Worm (Caenorhabditis elegans) whole organism, young adult: ENCODE results near the gene T09D3.3.

Experiments used
- B0035.1 ChIP-seq: sonication (generic microtip); optimal IDR thresholded peaks from 2 replicates; lab custom pipeline; 2016; ENCODE audit warnings: missing genetic modification characterization, mild to moderate bottlenecking, missing compliant biosample characterization, missing genotype, missing genetic modification reagents
- B0261.1 ChIP-seq: sonication (generic microtip); optimal IDR thresholded peaks from 2 replicates; lab custom pipeline; 2016; ENCODE audit warnings: mild to moderate bottlenecking, missing genetic modification characterization, moderate library complexity, missing compliant biosample characterization
- C06A6.2 ChIP-seq: fragments of 200-800 bp; sonication (Bioruptor generic); conservative IDR thresholded peaks from 2 replicates; pipeline ENCODE4 v1.3.6; 2022; ENCODE audit warnings: missing genetic modification characterization, missing compliant biosample characterization
- C17E4.6 ChIP-seq: fragments of 200-800 bp; sonication (Bioruptor generic); IDR thresholded peaks from 2 replicates; pipeline ENCODE4 v1.3.6; 2022; ENCODE audit warnings: missing genetic modification reagents, missing genetic modification characterization, missing compliant biosample characterization
- F22D6.2 ChIP-seq: sonication (generic microtip); optimal IDR thresholded peaks from 2 replicates; lab custom pipeline; 2016; ENCODE audit warnings: mild to moderate bottlenecking, missing genetic modification characterization, missing compliant biosample characterization
- F23B12.7 ChIP-seq: sonication (generic microtip); optimal IDR thresholded peaks from 2 replicates; lab custom pipeline; 2017; ENCODE audit warnings: missing genetic modification characterization, mild to moderate bottlenecking, missing compliant biosample characterization, antibody characterized with exemption, moderate library complexity; ENCODE audit not compliant: insufficient read depth
- F55B11.4 ChIP-seq: sonication (generic microtip); optimal IDR thresholded peaks from 2 replicates; lab custom pipeline; 2016; ENCODE audit warnings: missing compliant biosample characterization, missing genetic modification characterization, borderline replicate concordance; ENCODE audit not compliant: insufficient read depth
- F57C9.4 ChIP-seq: sonication (generic microtip); optimal IDR thresholded peaks from 2 replicates; lab custom pipeline; 2017; ENCODE audit warnings: mild to moderate bottlenecking, missing genetic modification characterization, missing compliant biosample characterization
- Y53G8AR.9 ChIP-seq: fragments of 200-800 bp; sonication (Bioruptor generic); conservative IDR thresholded peaks from 2 replicates; pipeline ENCODE4 v1.3.6; 2022; ENCODE audit warnings: missing genetic modification reagents, missing genetic modification characterization, missing compliant biosample characterization
- Y79H2A.3 ChIP-seq: fragments of 200-800 bp; sonication (Bioruptor generic); conservative IDR thresholded peaks from 2 replicates; pipeline ENCODE4 v1.3.6; 2022; ENCODE audit warnings: missing genetic modification reagents, missing genetic modification characterization, missing compliant biosample characterization
- akir-1 ChIP-seq: fragments of 200-800 bp; sonication (Bioruptor generic); optimal IDR thresholded peaks from 2 replicates; lab custom pipeline; 2018; ENCODE audit warnings: mild to moderate bottlenecking, missing genetic modification characterization, moderate library complexity, missing compliant biosample characterization
- athp-1 ChIP-seq: sonication (generic microtip); optimal IDR thresholded peaks from 2 replicates; lab custom pipeline; 2017; ENCODE audit warnings: mild to moderate bottlenecking, missing genetic modification characterization, missing compliant biosample characterization
- attf-3 ChIP-seq: fragments of 200-800 bp; sonication (Bioruptor generic); conservative IDR thresholded peaks from 2 replicates; pipeline ENCODE4 v1.3.6; 2022; ENCODE audit warnings: missing genetic modification reagents, missing genetic modification characterization, missing compliant biosample characterization
- bed-1 ChIP-seq: fragments of 200-800 bp; sonication (Bioruptor generic); IDR thresholded peaks from 2 replicates; pipeline ENCODE4 v1.3.6; 2022; ENCODE audit warnings: missing genetic modification reagents, missing genetic modification characterization, missing compliant biosample characterization
- cebp-1 ChIP-seq, 2 experiments: fragments of 200-800 bp in 1 of 2; sonication (Bioruptor generic) in 1 of 2; sonication (generic microtip) in 1 of 2; IDR thresholded peaks in 1 of 2; optimal IDR thresholded peaks in 1 of 2; 2 replicates each; pipeline versions ENCODE4 v1.3.6 to Lab custom; 2017 to 2022; ENCODE audit warnings: missing compliant biosample characterization in 2 of 2, missing genetic modification characterization in 2 of 2, mild to moderate bottlenecking in 1 of 2, missing genetic modification reagents in 1 of 2, moderate library complexity in 1 of 2
- ceh-91 ChIP-seq: fragments of 200-800 bp; sonication (Bioruptor generic); IDR thresholded peaks from 2 replicates; pipeline ENCODE4 v1.3.6; 2022; ENCODE audit warnings: missing genetic modification reagents, missing genetic modification characterization, missing compliant biosample characterization
- egl-18 ChIP-seq: fragments of 200-800 bp; sonication (Bioruptor generic); IDR thresholded peaks from 2 replicates; pipeline ENCODE4 v1.3.6; 2022; ENCODE audit warnings: missing genetic modification reagents, missing genetic modification characterization, missing compliant biosample characterization
- ekl-4 ChIP-seq: fragments of 200-800 bp; sonication (Bioruptor generic); IDR thresholded peaks from 2 replicates; pipeline ENCODE4 v1.3.6; 2022; ENCODE audit warnings: missing genetic modification reagents, missing genetic modification characterization, missing compliant biosample characterization
- ets-4 ChIP-seq: fragments of 200-800 bp; sonication (Bioruptor generic); optimal IDR thresholded peaks from 2 replicates; lab custom pipeline; 2018; ENCODE audit warnings: mild to moderate bottlenecking, missing genetic modification characterization, missing compliant biosample characterization
- hlh-26 ChIP-seq: fragments of 200-800 bp; sonication (Bioruptor generic); conservative IDR thresholded peaks from 2 replicates; pipeline ENCODE4 v1.3.6; 2022; ENCODE audit warnings: missing genetic modification reagents, missing genetic modification characterization, missing compliant biosample characterization
- hrde-1 ChIP-seq: sonication (generic microtip); optimal IDR thresholded peaks from 2 replicates; lab custom pipeline; 2016; ENCODE audit warnings: missing genetic modification characterization, mild to moderate bottlenecking, missing compliant biosample characterization, moderate library complexity, missing genotype, missing genetic modification reagents, borderline replicate concordance
- let-607 ChIP-seq, 2 experiments: fragments of 200-800 bp in 1 of 2; sonication (Bioruptor generic) in 1 of 2; sonication (generic microtip) in 1 of 2; optimal IDR thresholded peaks; 2 replicates each; lab custom pipeline; 2016 to 2018; ENCODE audit warnings: mild to moderate bottlenecking in 2 of 2, missing compliant biosample characterization in 2 of 2, missing genetic modification characterization in 2 of 2, moderate library complexity in 2 of 2, missing genotype in 1 of 2
- madf-10 ChIP-seq: sonication (generic microtip); optimal IDR thresholded peaks from 2 replicates; lab custom pipeline; 2016; ENCODE audit warnings: mild to moderate bottlenecking, missing genetic modification characterization, missing compliant biosample characterization
- madf-8 ChIP-seq: fragments of 200-800 bp; sonication (Bioruptor generic); conservative IDR thresholded peaks from 2 replicates; pipeline ENCODE4 v1.3.6; 2022; ENCODE audit warnings: missing genetic modification reagents, missing genetic modification characterization, missing compliant biosample characterization
- mcd-1 ChIP-seq: fragments of 200-800 bp; sonication (Bioruptor generic); IDR thresholded peaks from 2 replicates; pipeline ENCODE4 v1.3.6; 2022; ENCODE audit warnings: missing genetic modification reagents, missing genetic modification characterization, missing compliant biosample characterization
- mes-4 ChIP-seq: sonication (generic microtip); optimal IDR thresholded peaks from 2 replicates; lab custom pipeline; 2016; ENCODE audit warnings: missing genotype, missing genetic modification characterization, missing compliant biosample characterization
- nfya-2 ChIP-seq: fragments of 200-800 bp; sonication (Bioruptor generic); IDR thresholded peaks from 2 replicates; pipeline ENCODE4 v1.3.6; 2022; ENCODE audit warnings: missing genetic modification reagents, missing genetic modification characterization, missing compliant biosample characterization
- nfyb-1 ChIP-seq: fragments of 200-800 bp; sonication (Bioruptor generic); IDR thresholded peaks from 2 replicates; pipeline ENCODE4 v1.3.6; 2022; ENCODE audit warnings: missing genetic modification reagents, missing genetic modification characterization, missing compliant biosample characterization
- nhr-27 ChIP-seq: fragments of 200-800 bp; sonication (Bioruptor generic); optimal IDR thresholded peaks from 2 replicates; lab custom pipeline; 2018; ENCODE audit warnings: mild to moderate bottlenecking, missing genetic modification characterization, moderate library complexity, missing compliant biosample characterization
- nhr-90 ChIP-seq: sonication (generic microtip); optimal IDR thresholded peaks from 2 replicates; lab custom pipeline; 2016; ENCODE audit warnings: missing genotype, mild to moderate bottlenecking, missing genetic modification characterization, missing compliant biosample characterization
- rec-8 ChIP-seq, 2 experiments: sonication (generic microtip); optimal IDR thresholded peaks; 2 replicates each; lab custom pipeline; 2016; ENCODE audit warnings: mild to moderate bottlenecking in 2 of 2, missing genetic modification characterization in 2 of 2, missing genetic modification reagents in 2 of 2, missing genotype in 2 of 2, missing biosample characterization in 1 of 2, missing compliant biosample characterization in 1 of 2, moderate library complexity in 1 of 2
- rpc-1 ChIP-seq, 2 experiments: fragments of 150-350 bp in 1 of 2; sonication (generic microtip) in 1 of 2; optimal IDR thresholded peaks; 2 replicates each; lab custom pipeline; 2014 to 2018; ENCODE audit warnings: missing biosample characterization in 1 of 2, missing genetic modification characterization in 1 of 2, missing genetic modification reagents in 1 of 2, missing genotype in 1 of 2
- snpc-3.4 ChIP-seq: sonication (generic microtip); optimal IDR thresholded peaks from 2 replicates; lab custom pipeline; 2017; ENCODE audit warnings: missing genetic modification characterization, mild to moderate bottlenecking, missing compliant biosample characterization, antibody characterized with exemption, moderate library complexity, missing genotype, missing genetic modification reagents
- somi-1 ChIP-seq: fragments of 200-800 bp; sonication (Bioruptor generic); optimal IDR thresholded peaks from 2 replicates; lab custom pipeline; 2018; ENCODE audit warnings: mild to moderate bottlenecking, missing genetic modification characterization, missing compliant biosample characterization
- tlf-1 ChIP-seq: fragments of 200-800 bp; sonication (Bioruptor generic); optimal IDR thresholded peaks from 2 replicates; lab custom pipeline; 2018; ENCODE audit warnings: mild to moderate bottlenecking, missing genetic modification characterization, missing compliant biosample characterization
- unc-130 ChIP-seq: sonication (generic microtip); optimal IDR thresholded peaks from 2 replicates; lab custom pipeline; 2016; ENCODE audit warnings: missing genetic modification reagents, missing genetic modification characterization, missing compliant biosample characterization
- unc-62 ChIP-seq: fragments of 150-350 bp; optimal IDR thresholded peaks from 2 replicates; lab custom pipeline; 2014; ENCODE audit warnings: missing biosample characterization, missing genetic modification reagents, missing genetic modification characterization
- ztf-22 ChIP-seq: fragments of 200-800 bp; sonication (Bioruptor generic); optimal IDR thresholded peaks from 2 replicates; lab custom pipeline; 2018; ENCODE audit warnings: mild to moderate bottlenecking, missing genetic modification characterization, moderate library complexity, missing compliant biosample characterization
- ztf-26 ChIP-seq: sonication (generic microtip); optimal IDR thresholded peaks from 2 replicates; lab custom pipeline; 2017; ENCODE audit warnings: missing genetic modification characterization, missing compliant biosample characterization
- ztf-3 ChIP-seq: fragments of 200-800 bp; sonication (Bioruptor generic); optimal IDR thresholded peaks from 2 replicates; lab custom pipeline; 2018; ENCODE audit warnings: mild to moderate bottlenecking, missing genetic modification characterization, missing compliant biosample characterization
- ztf-6 ChIP-seq: fragments of 200-800 bp; sonication (Bioruptor generic); IDR thresholded peaks from 2 replicates; pipeline ENCODE4 v1.3.6; 2022; ENCODE audit warnings: missing genetic modification reagents, missing genetic modification characterization, missing compliant biosample characterization

The T09D3.3 gene

ce11 chrV:5368792-5369191, 19.4 kb upstream of the T09D3.3 start, which contains the start of gene T09D3.9 (continued):
- TF ChIP-seq B0261.1 (tag; lab: Kevin White, UChicago) (no peak), B0035.1 (tag; lab: Kevin White, UChicago) (no peak), madf-8 (GFP tag; lab: Robert Waterston, UW) (no peak)

- no peak for TF ChIP-seq snpc-3.4 (tag; lab: Kevin White, UChicago)
These were observed 15.5 kb upstream of the T09D3.3 start, which contains the start of gene T09D3.8 for ce11 chrV:5364863-5365262. T09D3.8 (plus strand) TSS chrV:5365163.

ce11 chrV:5362220-5362619, 12.8 kb upstream of the T09D3.3 start:
- no peak for TF ChIP-seq mes-4 (tag; lab: Kevin White, UChicago)
- no peak for TF ChIP-seq rpc-1 (optimal IDR thresholded peaks at IDR 0.05; lab: Kevin White, UChicago)
- TF ChIP-seq rpc-1 (tag; optimal IDR thresholded peaks at IDR 0.05; lab: Kevin White, UChicago) = no peak
- TF ChIP-seq akir-1 (GFP tag; lab: Kevin White, UChicago) = no peak
- TF ChIP-seq mcd-1 (GFP tag; lab: Robert Waterston, UW) = no peak
- TF ChIP-seq ztf-3 = no peak
- TF ChIP-seq athp-1 (tag; lab: Kevin White, UChicago) = no peak
- no peak for TF ChIP-seq unc-130 (GFP tag; lab: Kevin White, UChicago)
- TF ChIP-seq F23B12.7 (tag; lab: Kevin White, UChicago) = no peak
- no peak for TF ChIP-seq madf-10 (tag; lab: Kevin White, UChicago)
- no peak for TF ChIP-seq attf-3 (GFP tag; lab: Robert Waterston, UW)
- TF ChIP-seq C06A6.2 = no peak
- TF ChIP-seq nfyb-1 (GFP tag; lab: Robert Waterston, UW) = no peak

ce11 chrV:5358772-5359171, 9.4 kb upstream of the T09D3.3 start, which contains the start of gene nhr-216:
nhr-216 (minus strand) TSS chrV:5358872.
- no peak for TF ChIP-seq nhr-90 (tag; lab: Kevin White, UChicago)
- TF ChIP-seq rec-8 (tag; optimal IDR thresholded peaks at IDR 0.05; lab: Kevin White, UChicago) = no peak
- TF ChIP-seq hlh-26 (GFP tag; lab: Robert Waterston, UW) = no peak
- TF ChIP-seq egl-18 (GFP tag; lab: Robert Waterston, UW) = no peak
- TF ChIP-seq ztf-6 (GFP tag; lab: Robert Waterston, UW) = no peak
- TF ChIP-seq let-607 (tag; optimal IDR thresholded peaks at IDR 0.05; lab: Kevin White, UChicago) = no peak
- TF ChIP-seq ceh-91 (GFP tag; lab: Robert Waterston, UW) = no peak
- no peak for TF ChIP-seq hrde-1 (tag; lab: Kevin White, UChicago)
- TF ChIP-seq nfya-2 (GFP tag; lab: Robert Waterston, UW) = no peak
- no peak for TF ChIP-seq F55B11.4 (tag; lab: Kevin White, UChicago)
- TF ChIP-seq Y53G8AR.9 (GFP tag; lab: Robert Waterston, UW) = no peak
- no peak for TF ChIP-seq F22D6.2 (tag; lab: Kevin White, UChicago)
- no peak for TF ChIP-seq cebp-1 (GFP tag; IDR thresholded peaks at IDR 0.05; lab: Robert Waterston, UW)
- no peak for TF ChIP-seq cebp-1 (tag; optimal IDR thresholded peaks at IDR 0.05; lab: Kevin White, UChicago)
- no peak for TF ChIP-seq ztf-26 (tag; lab: Kevin White, UChicago)

DNA sequence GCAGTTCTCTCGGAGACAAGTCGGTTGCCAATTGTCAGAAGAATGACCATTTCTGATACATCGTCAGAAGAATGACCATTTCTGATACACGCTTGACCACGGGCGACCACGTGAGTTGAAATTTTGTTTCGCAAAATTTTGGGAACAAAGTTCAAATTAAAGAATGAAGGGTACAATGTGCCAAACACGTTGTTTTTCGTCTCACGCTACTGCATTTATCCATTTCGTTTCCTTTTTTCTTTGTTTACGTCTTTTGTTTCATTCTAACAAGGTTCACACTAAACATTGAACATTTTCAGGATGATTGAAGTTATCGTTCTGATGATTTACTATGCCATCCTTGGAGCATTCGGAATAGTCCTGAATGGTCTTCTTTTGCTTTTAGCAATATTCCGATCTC, 2.1 kb upstream of the T09D3.3 start, which contains the start of gene srd-9:
Gene srd-9 (plus strand): TSS at position 301 of the 400 bp plus-strand sequence.
- TF ChIP-seq tlf-1 (GFP tag; lab: Kevin White, UChicago) = no peak
- no peak for TF ChIP-seq ets-4
- TF ChIP-seq C17E4.6 (GFP tag; lab: Robert Waterston, UW) = no peak
- no peak for TF ChIP-seq ztf-22 (GFP tag; lab: Kevin White, UChicago)
- TF ChIP-seq ekl-4 (GFP tag; lab: Robert Waterston, UW) = no peak
- no peak for TF ChIP-seq unc-62 (GFP tag; lab: Kevin White, UChicago)
- no peak for TF ChIP-seq somi-1 (GFP tag; lab: Kevin White, UChicago)
- no peak for TF ChIP-seq nhr-27 (tag; lab: Kevin White, UChicago)
- no peak for TF ChIP-seq egl-18 (GFP tag; lab: Robert Waterston, UW)
- no peak for TF ChIP-seq bed-1 (GFP tag; lab: Robert Waterston, UW)
- TF ChIP-seq F57C9.4 (tag; lab: Kevin White, UChicago) = no peak
- TF ChIP-seq Y79H2A.3 = no peak
- no peak for TF ChIP-seq akir-1 (GFP tag; lab: Kevin White, UChicago)
